Fruit fly (Drosophila melanogaster) whole organism, pupa: ENCODE measurements around the gene Sfp33A3.

Experiments used
- CG12605 ChIP-seq: fragments of 200-800 bp; sonication (Bioruptor generic); IDR thresholded peaks from 2 replicates; pipeline ENCODE4 v1.3.6; 2022; ENCODE audit warnings: missing biosample characterization, missing genetic modification characterization
- CG15710 ChIP-seq: fragments of 200-800 bp; sonication (Bioruptor generic); optimal IDR thresholded peaks from 2 replicates; lab custom pipeline; 2018; ENCODE audit warnings: missing biosample characterization, mild to moderate bottlenecking, missing genetic modification characterization, moderate library complexity
- CG34367 ChIP-seq: fragments of 200-800 bp; sonication (Bioruptor generic); optimal IDR thresholded peaks from 2 replicates; lab custom pipeline; 2018; ENCODE audit warnings: missing biosample characterization, mild to moderate bottlenecking, missing genetic modification characterization
- EcR ChIP-seq: fragments of 200-800 bp; sonication (Bioruptor generic); optimal IDR thresholded peaks from 3 replicates; lab custom pipeline; 2019; ENCODE audit warnings: missing biosample characterization, missing genetic modification characterization, mild to moderate bottlenecking, moderate library complexity, missing genetic modification reagents

- TF ChIP-seq CG15710 (no peak), EcR (GFP tag; lab: Kevin White, UChicago) (no peak), CG12605 (GFP tag; lab: Robert Waterston, UW) (no peak), CG34367 (no peak)
Observed at dm6 chr2L:11833786-11834185, 5.9 kb upstream of the Sfp33A3 start, which contains the start of gene CG45011.
